Worm (Caenorhabditis elegans) whole organism, late embryonic: ENCODE data around the gene Y55F3AM.21.

Experiments used
- Y22D7AL.16 ChIP-seq: sonication (generic microtip); optimal IDR thresholded peaks from 2 replicates; lab custom pipeline; 2016; ENCODE audit warnings: missing genetic modification characterization, missing compliant biosample characterization
- ama-1 ChIP-seq: fragments of 150-350 bp; optimal IDR thresholded peaks from 2 replicates; lab custom pipeline; 2014
- eyg-1 ChIP-seq: sonication (generic microtip); optimal IDR thresholded peaks from 2 replicates; lab custom pipeline; 2016; ENCODE audit warnings: missing genotype, missing genetic modification characterization, missing compliant biosample characterization
- hlh-13 ChIP-seq: fragments of 200-800 bp; sonication (Bioruptor generic); optimal IDR thresholded peaks from 2 replicates; lab custom pipeline; 2018; ENCODE audit warnings: mild to moderate bottlenecking, missing genetic modification characterization, missing compliant biosample characterization
- nfya-1 ChIP-seq: sonication (generic microtip); optimal IDR thresholded peaks from 2 replicates; lab custom pipeline; 2017; ENCODE audit warnings: missing genetic modification characterization, mild to moderate bottlenecking, missing compliant biosample characterization, antibody characterized with exemption, moderate library complexity
- nhr-11 ChIP-seq: fragments of 150-350 bp; optimal IDR thresholded peaks from 2 replicates; lab custom pipeline; 2014; ENCODE audit warnings: missing biosample characterization, missing genetic modification characterization
- pros-1 ChIP-seq: fragments of 150-350 bp; optimal IDR thresholded peaks from 2 replicates; lab custom pipeline; 2014; ENCODE audit warnings: missing biosample characterization, missing genetic modification reagents, missing genetic modification characterization

DNA sequence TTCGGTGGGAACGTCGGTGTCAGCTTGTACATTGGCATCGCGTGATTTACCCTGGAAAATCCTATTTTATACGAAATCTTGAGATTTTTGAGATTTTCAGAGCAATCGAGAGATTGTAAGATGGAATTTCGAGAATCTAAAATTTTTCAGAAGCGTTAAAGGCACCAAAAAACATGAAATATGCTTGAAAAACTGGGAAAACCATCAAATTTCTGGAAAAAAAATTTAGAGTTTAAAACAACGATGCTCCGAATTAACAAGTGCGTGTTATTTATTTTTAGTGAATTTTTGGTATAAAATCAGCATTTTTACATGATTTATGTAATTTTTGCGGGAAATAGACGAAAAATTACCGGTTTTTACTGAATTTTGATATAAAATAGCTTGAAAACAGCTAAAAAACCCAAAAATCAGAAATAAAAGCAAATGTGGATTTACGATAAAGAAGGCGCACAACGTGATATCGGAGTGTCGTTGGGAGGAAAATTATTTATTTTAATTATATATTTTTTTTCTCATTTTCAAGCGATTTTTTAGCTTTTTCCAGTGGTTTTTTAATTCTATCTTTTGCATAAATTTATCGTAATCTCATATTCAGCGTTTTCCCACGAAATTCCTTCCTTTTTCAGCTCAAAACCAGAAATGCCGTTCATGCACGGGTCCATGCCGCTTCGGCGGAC, 4.9 kb upstream of the Y55F3AM.21 start, which contains the start of the genes Y55F3AM.13 and mrps-25:
- TF ChIP-seq Y22D7AL.16 (tag; lab: Kevin White, UChicago): no peak
- no peak for TF ChIP-seq nhr-11 (tag; lab: Kevin White, UChicago)
- no peak for TF ChIP-seq ama-1 (lab: Kevin White, UChicago)
- TF ChIP-seq nfya-1 (tag; lab: Kevin White, UChicago): no peak
- TF ChIP-seq eyg-1 (tag; lab: Kevin White, UChicago): no peak
- TF ChIP-seq pros-1 (tag; lab: Kevin White, UChicago): no peak
- no peak for TF ChIP-seq hlh-13 (GFP tag; lab: Kevin White, UChicago)
